Fruit fly (Drosophila melanogaster) whole organism, pupa: ENCODE results near the gene CG43897.

Experiments
- CG12605 ChIP-seq: fragments of 200-800 bp; sonication (Bioruptor generic); IDR thresholded peaks from 2 replicates; pipeline ENCODE4 v1.3.6; 2022; ENCODE audit warnings: missing biosample characterization, missing genetic modification characterization
- CG13204 ChIP-seq: fragments of 200-800 bp; sonication (Bioruptor generic); optimal IDR thresholded peaks from 2 replicates; lab custom pipeline; 2018; ENCODE audit warnings: missing biosample characterization, mild to moderate bottlenecking, missing genetic modification characterization, moderate library complexity
- CG14655 ChIP-seq: fragments of 200-800 bp; sonication (Bioruptor generic); optimal IDR thresholded peaks from 3 replicates; lab custom pipeline; 2017; ENCODE audit warnings: mild to moderate bottlenecking, missing biosample characterization, missing genetic modification reagents, missing genetic modification characterization
- CG17806 ChIP-seq: fragments of 200-800 bp; sonication (Bioruptor generic); optimal IDR thresholded peaks from 2 replicates; lab custom pipeline; 2018; ENCODE audit warnings: missing biosample characterization, mild to moderate bottlenecking, missing genetic modification characterization, moderate library complexity
- CG34367 ChIP-seq: fragments of 200-800 bp; sonication (Bioruptor generic); optimal IDR thresholded peaks from 2 replicates; lab custom pipeline; 2018; ENCODE audit warnings: missing biosample characterization, mild to moderate bottlenecking, missing genetic modification characterization
- CG4496 ChIP-seq: fragments of 200-800 bp; sonication (Bioruptor generic); IDR thresholded peaks from 3 replicates; pipeline ENCODE4 v1.3.6; 2022; ENCODE audit warnings: missing biosample characterization, missing genetic modification characterization
- CG8159 ChIP-seq: fragments of 200-800 bp; sonication (Bioruptor generic); optimal IDR thresholded peaks from 3 replicates; lab custom pipeline; 2018; ENCODE audit warnings: missing biosample characterization, mild to moderate bottlenecking, missing genetic modification characterization, moderate library complexity
- EcR ChIP-seq: fragments of 200-800 bp; sonication (Bioruptor generic); optimal IDR thresholded peaks from 3 replicates; lab custom pipeline; 2019; ENCODE audit warnings: missing biosample characterization, missing genetic modification characterization, mild to moderate bottlenecking, moderate library complexity, missing genetic modification reagents
- Ets98B ChIP-seq: fragments of 200-800 bp; sonication (Bioruptor generic); IDR thresholded peaks from 2 replicates; pipeline ENCODE4 v1.3.6; 2022; ENCODE audit warnings: missing biosample characterization, missing genetic modification characterization
- Pif1A ChIP-seq: fragments of 200-800 bp; sonication (Bioruptor generic); optimal IDR thresholded peaks from 3 replicates; lab custom pipeline; 2016; ENCODE audit warnings: missing biosample characterization, missing genetic modification characterization
- Snoo ChIP-seq: fragments of 200-800 bp; sonication (Bioruptor generic); optimal IDR thresholded peaks from 3 replicates; lab custom pipeline; 2017; ENCODE audit warnings: missing biosample characterization, mild to moderate bottlenecking, missing genetic modification characterization, inconsistent platforms
- rn ChIP-seq: fragments of 200-800 bp; sonication (Bioruptor generic); IDR thresholded peaks from 2 replicates; pipeline ENCODE4 v1.3.6; 2022; ENCODE audit warnings: missing biosample characterization, missing genetic modification characterization

DNA sequence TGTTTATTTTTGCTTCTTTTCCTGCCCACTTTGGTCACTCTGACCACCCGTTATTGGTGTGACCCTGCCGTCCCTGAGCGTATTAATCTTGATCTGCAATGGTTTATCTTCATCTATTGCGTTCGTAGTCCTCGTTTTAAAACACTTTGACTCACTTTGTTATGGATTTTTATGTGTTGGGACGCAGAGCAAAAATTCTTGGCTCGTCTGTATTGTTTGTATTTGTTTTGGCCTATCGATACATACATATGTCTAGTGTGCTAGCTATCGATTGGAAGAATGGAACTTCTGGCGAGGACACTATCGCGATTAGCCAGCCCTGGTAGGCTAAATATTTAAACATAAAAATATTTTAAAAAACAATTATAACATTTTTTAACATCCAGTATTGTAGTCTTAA is 46.0 kb downstream of the CG43897 start, which contains the start of gene CG10809:
- TF ChIP-seq Pif1A (GFP tag; lab: Kevin White, UChicago) (no peak), CG8159 (tag; lab: Kevin White, UChicago) (peak; percentile 16), CG17806 (tag; lab: Kevin White, UChicago) (no peak), CG12605 (GFP tag; lab: Robert Waterston, UW) (no peak), CG14655 (no peak), CG4496 (GFP tag; lab: Robert Waterston, UW) (no peak), CG34367 (tag; lab: Kevin White, UChicago) (no peak), Snoo (no peak), EcR (GFP tag; lab: Kevin White, UChicago) (no peak), Ets98B (no peak), CG13204 (GFP tag; lab: Kevin White, UChicago) (no peak), rn (GFP tag; lab: Robert Waterston, UW) (no peak)
